In the genomic region with DNA sequence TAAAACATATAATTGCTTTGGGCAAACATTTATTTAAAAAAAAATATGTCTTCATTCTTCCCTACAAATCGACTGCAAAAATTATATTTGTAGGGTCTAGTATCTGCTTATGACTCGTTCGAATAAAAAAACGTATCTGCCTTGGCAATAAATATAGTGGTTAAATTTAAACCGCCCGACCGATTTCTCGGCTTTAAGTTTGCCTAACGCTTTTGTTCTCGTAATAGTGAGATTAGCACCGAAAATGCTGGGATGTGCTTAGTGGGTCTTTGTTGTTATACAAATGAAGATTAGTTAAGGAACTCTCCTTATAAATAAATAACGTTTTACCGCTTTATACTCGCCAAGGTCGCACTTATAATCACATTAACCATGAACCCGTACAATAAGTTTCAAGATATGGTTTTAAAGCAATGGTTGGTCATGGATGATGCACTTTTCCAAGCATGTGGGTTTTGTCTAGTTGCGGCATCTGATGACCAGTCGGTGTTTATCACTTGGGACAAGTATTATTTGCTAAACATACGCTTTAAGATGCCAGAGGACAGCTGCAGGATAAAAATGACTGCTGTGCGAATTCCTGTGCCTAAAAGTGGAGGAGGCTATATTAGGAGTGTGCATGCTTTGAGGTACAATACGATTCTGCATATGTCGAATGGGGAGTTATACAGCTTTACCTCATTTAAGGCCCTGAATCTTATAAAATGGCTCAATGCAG, we compare ENCODE assay signal across 4 fruit fly cellular contexts.
TF ChIP-seq lines count a peak whose summit lies in the region.

No protein-coding gene starts in this region.

- TF ChIP-seq CTCF in whole organism, embryonic (GFP tag; optimal IDR thresholded peaks at IDR 0.05; lab: Kevin White, UChicago): no peak

TF ChIP-seq in whole organism, adult, 20 proteins besides CTCF, POLR2A, EP300 and RAD21:
- TF ChIP-seq Hr96 (GFP tag; optimal IDR thresholded peaks at IDR 0.05; lab: Kevin White, UChicago) (no peak), bab1 (GFP tag; optimal IDR thresholded peaks at IDR 0.05; lab: Kevin White, UChicago) (peak; percentile 25)

TF ChIP-seq in whole organism, embryonic, 481 proteins besides CTCF, POLR2A, EP300 and RAD21 (continues in another document):
- TF ChIP-seq CG7357 (GFP tag; IDR thresholded peaks at IDR 0.05; lab: Robert Waterston, UW): peak; percentile 97
- TF ChIP-seq Dad (GFP tag; optimal IDR thresholded peaks at IDR 0.05; lab: Kevin White, UChicago): no peak
- peak; percentile 89 for TF ChIP-seq CG11723 (GFP tag; optimal IDR thresholded peaks at IDR 0.05; lab: Kevin White, UChicago)
- peak; percentile 66 for TF ChIP-seq Ets97D (GFP tag; optimal IDR thresholded peaks at IDR 0.05; lab: Kevin White, UChicago)
- no peak for TF ChIP-seq CG7556 (GFP tag; optimal IDR thresholded peaks at IDR 0.05; lab: Kevin White, UChicago)
- TF ChIP-seq PHDP (tag; optimal IDR thresholded peaks at IDR 0.05; lab: Kevin White, UChicago): no peak
- TF ChIP-seq CG12942 (GFP tag; optimal IDR thresholded peaks at IDR 0.05; lab: Kevin White, UChicago): no peak
- peak; percentile 51 for TF ChIP-seq CG3995 (GFP tag; optimal IDR thresholded peaks at IDR 0.05; lab: Kevin White, UChicago)
- peak; percentile 52 for TF ChIP-seq gfzf (GFP tag; optimal IDR thresholded peaks at IDR 0.05; lab: Kevin White, UChicago)
- TF ChIP-seq CG4617 (GFP tag; optimal IDR thresholded peaks at IDR 0.05; lab: Kevin White, UChicago; ENCODE audit: borderline replicate concordance): peak; percentile 76
- peak; percentile 40 for TF ChIP-seq MBD-R2 (GFP tag; IDR thresholded peaks at IDR 0.05; lab: Robert Waterston, UW)
- peak; percentile 96 for TF ChIP-seq CG17802 (tag; optimal IDR thresholded peaks at IDR 0.05; lab: Kevin White, UChicago)
- TF ChIP-seq CG9876 (GFP tag; optimal IDR thresholded peaks at IDR 0.05; lab: Kevin White, UChicago): no peak
- TF ChIP-seq CG17361 (GFP tag; IDR thresholded peaks at IDR 0.05; lab: Robert Waterston, UW): peak; percentile 42; the same call in 1 of the 3 replicates
- TF ChIP-seq ssp (GFP tag; IDR thresholded peaks at IDR 0.05; lab: Robert Waterston, UW): peak; percentile 97
- peak; percentile 98 for TF ChIP-seq CG30020 (tag; optimal IDR thresholded peaks at IDR 0.05; lab: Kevin White, UChicago)
- TF ChIP-seq phol (tag; optimal IDR thresholded peaks at IDR 0.05; lab: Kevin White, UChicago): peak; percentile 30
- peak; percentile 98 for TF ChIP-seq CG1024 (GFP tag; IDR thresholded peaks at IDR 0.05; lab: Robert Waterston, UW)
- TF ChIP-seq Ets65A (GFP tag; lab: Kevin White, UChicago): peak; percentile 91
- TF ChIP-seq pfk (GFP tag; optimal IDR thresholded peaks at IDR 0.05; lab: Kevin White, UChicago): peak; percentile 71
- TF ChIP-seq CG12659 (GFP tag; optimal IDR thresholded peaks at IDR 0.05; lab: Kevin White, UChicago): peak; percentile 25
- no peak for TF ChIP-seq gsb-n (tag; optimal IDR thresholded peaks at IDR 0.05; lab: Kevin White, UChicago)
- peak; percentile 74 for TF ChIP-seq CG8089 (GFP tag; optimal IDR thresholded peaks at IDR 0.05; lab: Kevin White, UChicago)
- TF ChIP-seq CG6765 (GFP tag; optimal IDR thresholded peaks at IDR 0.05; lab: Kevin White, UChicago): no peak
- TF ChIP-seq bcd (GFP tag; optimal IDR thresholded peaks at IDR 0.05; lab: Kevin White, UChicago): no peak
- peak; percentile 20 for TF ChIP-seq ftz-f1 (GFP tag; optimal IDR thresholded peaks at IDR 0.05; lab: Kevin White, UChicago)
- peak; percentile 41 for TF ChIP-seq nmo (GFP tag; optimal IDR thresholded peaks at IDR 0.05; lab: Kevin White, UChicago)

TF ChIP-seq in whole organism, prepupa, 60 proteins besides CTCF, POLR2A, EP300 and RAD21:
- TF ChIP-seq Met (GFP tag; optimal IDR thresholded peaks at IDR 0.05; lab: Kevin White, UChicago): no peak
- TF ChIP-seq CG31627 (GFP tag; optimal IDR thresholded peaks at IDR 0.05; lab: Kevin White, UChicago): peak; percentile 10
- TF ChIP-seq svp (GFP tag; lab: Kevin White, UChicago): peak; percentile 61
- no peak for TF ChIP-seq Gug (GFP tag; IDR thresholded peaks at IDR 0.05; lab: Robert Waterston, UW)
- TF ChIP-seq CG10669 (GFP tag; optimal IDR thresholded peaks at IDR 0.05; lab: Kevin White, UChicago): no peak
- TF ChIP-seq Hr39 (GFP tag; optimal IDR thresholded peaks at IDR 0.05; lab: Kevin White, UChicago): peak; percentile 41
- TF ChIP-seq CG8319 (GFP tag; optimal IDR thresholded peaks at IDR 0.05; lab: Kevin White, UChicago): no peak

TF ChIP-seq in whole organism, wandering third instar larva, 38 proteins besides CTCF, POLR2A, EP300 and RAD21:
- TF ChIP-seq N (GFP tag; optimal IDR thresholded peaks at IDR 0.05; lab: Kevin White, UChicago) (peak; percentile 54), woc (GFP tag; optimal IDR thresholded peaks at IDR 0.05; lab: Kevin White, UChicago) (peak; percentile 49), h (GFP tag; optimal IDR thresholded peaks at IDR 0.05; lab: Kevin White, UChicago) (no peak), Hr78 (GFP tag; optimal IDR thresholded peaks at IDR 0.05; lab: Kevin White, UChicago) (peak; percentile 75)
TF ChIP-seq in whole organism, wandering third instar larva: peak in this region for 3.
